Fruit fly (Drosophila melanogaster): ENCODE data around the gene PolA2.

dm6 chr3R:27250907-27251306 lies 11.9 kb downstream of the PolA2 start, which contains the start of the genes TTLL6B and TfIIA-L:
- TF ChIP-seq CTCF (optimal IDR thresholded peaks at IDR 0.05) (no peak), CG8478 (optimal IDR thresholded peaks at IDR 0.05) (no peak)
